Worm (Caenorhabditis elegans) whole organism, L4 larva: Measurements from ENCODE around the gene gly-6.

Source experiments
- F49E8.2 ChIP-seq: sonication (generic microtip); optimal IDR thresholded peaks from 2 replicates; lab custom pipeline; 2016; ENCODE audit warnings: missing compliant biosample characterization, mild to moderate bottlenecking, missing genetic modification characterization, borderline replicate concordance
- ces-1 ChIP-seq: fragments of 150-350 bp; sonication (generic microtip); optimal IDR thresholded peaks from 4 replicates; lab custom pipeline; 2014; ENCODE audit warnings: missing biosample characterization, missing genetic modification reagents, missing genetic modification characterization
- lim-7 ChIP-seq: fragments of 200-800 bp; sonication (Bioruptor generic); IDR thresholded peaks from 2 replicates; pipeline ENCODE4 v1.3.6; 2022; ENCODE audit warnings: missing genetic modification characterization, missing compliant biosample characterization
- lin-15B ChIP-seq: fragments of 150-350 bp; sonication (generic microtip); optimal IDR thresholded peaks from 3 replicates; lab custom pipeline; 2014; ENCODE audit warnings: missing biosample characterization, missing genetic modification characterization
- madf-5 ChIP-seq, 2 experiments: fragments of 200-800 bp; sonication (Bioruptor generic); IDR thresholded peaks; 2 replicates each; pipeline ENCODE4 v1.3.6; 2022; ENCODE audit warnings: missing compliant biosample characterization in 2 of 2, missing genetic modification characterization in 2 of 2
- nhr-10 ChIP-seq: fragments of 150-350 bp; optimal IDR thresholded peaks from 2 replicates; lab custom pipeline; 2014; ENCODE audit warnings: missing biosample characterization, missing genetic modification characterization
- nhr-6 ChIP-seq: fragments of 150-350 bp; optimal IDR thresholded peaks from 2 replicates; lab custom pipeline; 2014; ENCODE audit warnings: missing biosample characterization, missing genetic modification characterization
- vab-7 ChIP-seq: fragments of 200-800 bp; sonication (Bioruptor generic); IDR thresholded peaks from 2 replicates; pipeline ENCODE4 v1.3.6; 2022; ENCODE audit warnings: missing genetic modification reagents, missing genetic modification characterization, missing compliant biosample characterization

ce11 chrIII:4370585-4370984 lies 39.6 kb upstream of the gly-6 start, which contains the start of gene ckb-3:
- TF ChIP-seq nhr-10 (no peak), ces-1 (GFP tag; lab: Kevin White, UChicago) (no peak), F49E8.2 (tag; lab: Kevin White, UChicago) (no peak), vab-7 (GFP tag; lab: Robert Waterston, UW) (no peak), lim-7 (GFP tag; lab: Robert Waterston, UW) (no peak), madf-5 (GFP tag; IDR thresholded peaks at IDR 0.05; lab: Robert Waterston, UW) (no peak), nhr-6 (tag; lab: Kevin White, UChicago) (no peak), lin-15B (tag; lab: Kevin White, UChicago) (no peak)
